Worm (Caenorhabditis elegans): ENCODE results near the gene C08F1.11.

Gene C08F1.11

DNA sequence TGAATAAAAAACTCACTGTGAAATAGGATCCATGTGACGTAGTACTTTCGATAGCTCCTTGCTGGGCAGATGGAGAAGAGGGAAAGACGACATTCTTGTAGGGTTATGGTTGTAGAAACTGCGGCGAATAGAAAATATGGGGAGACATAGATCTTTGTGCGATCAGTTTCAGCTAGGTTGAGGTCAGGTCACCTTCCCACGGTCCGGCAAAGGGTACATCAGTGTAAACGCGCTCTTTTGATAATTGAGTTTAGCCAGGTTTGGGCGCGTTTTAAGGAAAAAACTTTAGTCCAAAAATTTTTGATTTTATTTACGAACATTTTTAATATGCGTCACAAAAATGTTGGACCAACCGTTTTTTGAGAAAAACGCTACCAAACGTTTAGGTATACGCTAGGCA is 28.6 kb downstream of the C08F1.11 start, which contains the start of gene F36H5.17:
Gene F36H5.17, minus strand, starts transcription at position 101 of the 400 bp plus-strand sequence.
- TF ChIP-seq snpc-4 (tag; optimal IDR thresholded peaks at IDR 0.05) (no peak), nhr-23 (tag; optimal IDR thresholded peaks at IDR 0.05) (no peak), ceh-16 (tag; optimal IDR thresholded peaks at IDR 0.05) (no peak), mab-5 (tag; optimal IDR thresholded peaks at IDR 0.05) (no peak), elt-1 (tag; optimal IDR thresholded peaks at IDR 0.05) (no peak), elt-3 (tag; optimal IDR thresholded peaks at IDR 0.05) (no peak), Y55F3AM.14 (GFP tag; optimal IDR thresholded peaks at IDR 0.05) (no peak), lsy-2 (tag; optimal IDR thresholded peaks at IDR 0.05) (no peak), nhr-6 (tag; optimal IDR thresholded peaks at IDR 0.05) (no peak), C34F6.9 (tag; optimal IDR thresholded peaks at IDR 0.05) (no peak), ztf-1 (GFP tag; conservative IDR thresholded peaks at IDR 0.05) (no peak), peb-1 (tag; optimal IDR thresholded peaks at IDR 0.05) (no peak), skn-1 (tag; optimal IDR thresholded peaks at IDR 0.05) (no peak), nhr-21 (tag; optimal IDR thresholded peaks at IDR 0.05) (no peak), gmeb-1 (tag; optimal IDR thresholded peaks at IDR 0.05) (no peak), crh-2 (tag; optimal IDR thresholded peaks at IDR 0.05) (no peak), ztf-11 (tag; optimal IDR thresholded peaks at IDR 0.05) (no peak)

DNA sequence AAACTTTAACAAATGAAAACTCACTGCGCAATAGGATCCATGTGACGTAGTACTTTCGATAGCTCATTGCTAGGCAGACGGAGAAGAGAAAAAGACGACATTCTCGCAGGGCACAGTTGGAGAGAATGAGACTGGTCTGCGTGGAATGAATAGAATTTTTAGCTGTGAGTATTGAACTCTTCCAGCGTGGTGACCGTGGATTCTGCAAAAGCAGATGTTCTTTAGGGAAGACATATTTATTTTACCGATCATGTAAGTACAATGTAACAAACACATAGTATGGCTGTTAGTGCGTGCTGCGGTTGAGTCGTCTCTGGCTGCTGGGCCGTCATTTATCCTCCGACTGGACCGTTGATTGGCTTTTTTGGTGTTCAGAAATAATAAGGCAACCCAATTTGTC is 31.7 kb downstream of the C08F1.11 start, which contains the start of gene F36H5.9:
Gene F36H5.9, minus strand, starts transcription at position 101 of the 400 bp plus-strand sequence.
- no peak for TF ChIP-seq sem-4 (tag; optimal IDR thresholded peaks at IDR 0.05)
- no peak for TF ChIP-seq nhr-23 (tag; optimal IDR thresholded peaks at IDR 0.05)
- TF ChIP-seq unc-39 (tag; optimal IDR thresholded peaks at IDR 0.05), result no peak
- TF ChIP-seq nhr-77 (tag; optimal IDR thresholded peaks at IDR 0.05), result no peak
- no peak for TF ChIP-seq nhr-10 (tag; optimal IDR thresholded peaks at IDR 0.05)

DNA sequence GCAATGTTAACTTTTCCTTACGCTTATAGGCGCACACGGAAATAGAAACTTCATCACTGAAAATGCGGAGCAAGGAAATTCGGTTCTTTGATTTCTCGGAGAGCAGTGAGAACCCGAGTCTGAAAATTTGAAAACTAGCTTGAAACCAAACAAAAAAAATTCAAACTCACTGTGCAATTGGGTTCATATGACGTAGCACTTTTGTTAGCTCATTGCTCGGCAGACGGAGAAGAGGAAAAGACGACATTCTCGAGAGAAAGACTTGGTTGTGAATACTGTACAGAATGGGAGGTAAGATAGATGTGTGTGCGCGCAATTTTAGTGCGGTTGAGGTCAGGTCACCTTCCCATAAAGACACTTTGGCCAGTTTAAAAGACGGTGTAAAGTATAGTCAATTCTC is 34.3 kb downstream of the C08F1.11 start, which contains the start of the genes F36H5.13 and F36H5.8:
Gene F36H5.13, minus strand, starts transcription at position 101 of the 400 bp plus-strand sequence.
Gene F36H5.8, minus strand, starts transcription at position 274 of the 400 bp plus-strand sequence.
- TF ChIP-seq nhr-11 (tag; optimal IDR thresholded peaks at IDR 0.05), result no peak
- TF ChIP-seq sem-4 (tag; optimal IDR thresholded peaks at IDR 0.05), result no peak
- TF ChIP-seq unc-62 (GFP tag; optimal IDR thresholded peaks at IDR 0.05), result no peak
- TF ChIP-seq lin-39 (tag; optimal IDR thresholded peaks at IDR 0.05), result no peak
- TF ChIP-seq ZK546.5 (tag; optimal IDR thresholded peaks at IDR 0.05), result no peak
- no peak for TF ChIP-seq nhr-77 (tag; optimal IDR thresholded peaks at IDR 0.05)
- TF ChIP-seq fos-1 (tag; optimal IDR thresholded peaks at IDR 0.05), result no peak
- no peak for TF ChIP-seq mdl-1 (tag; optimal IDR thresholded peaks at IDR 0.05)
- no peak for TF ChIP-seq blmp-1 (tag; optimal IDR thresholded peaks at IDR 0.05; ENCODE audit: insufficient read depth)
- no peak for TF ChIP-seq ztf-1 (GFP tag; conservative IDR thresholded peaks at IDR 0.05)
- no peak for TF ChIP-seq zag-1 (tag; optimal IDR thresholded peaks at IDR 0.05)
- no peak for TF ChIP-seq ztf-4 (tag; optimal IDR thresholded peaks at IDR 0.05)
- TF ChIP-seq nhr-129 (tag; optimal IDR thresholded peaks at IDR 0.05), result no peak
- no peak for TF ChIP-seq Y55F3AM.14 (GFP tag; optimal IDR thresholded peaks at IDR 0.05)
- no peak for TF ChIP-seq nhr-10 (tag; optimal IDR thresholded peaks at IDR 0.05)
- TF ChIP-seq nhr-23 (tag; optimal IDR thresholded peaks at IDR 0.05), result no peak

DNA sequence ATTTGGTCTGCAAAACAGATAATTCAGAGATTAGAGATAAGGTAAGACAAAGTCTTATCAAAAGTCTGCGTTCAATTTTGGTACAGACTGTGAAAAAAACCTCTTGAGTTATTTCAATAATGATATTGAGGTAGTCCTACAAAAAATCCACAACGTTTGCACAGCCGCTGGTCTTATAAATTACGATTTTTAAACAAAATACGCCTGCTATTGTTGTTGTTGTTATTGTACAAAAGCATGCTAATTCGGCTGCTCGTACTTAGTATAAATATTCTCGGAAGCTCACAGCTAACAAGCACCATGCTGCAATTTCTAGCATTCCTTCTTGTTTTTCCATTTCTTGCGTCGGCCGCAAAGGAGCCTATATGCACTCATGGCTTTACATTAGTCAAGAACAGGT is 40.5 kb downstream of the C08F1.11 start, which contains the start of gene clec-19:
Gene clec-19, plus strand, starts transcription at position 301 of the 400 bp plus-strand sequence.
- TF ChIP-seq mdl-1 (tag; optimal IDR thresholded peaks at IDR 0.05) (no peak), sma-3 (GFP tag; optimal IDR thresholded peaks at IDR 0.05) (no peak)

DNA sequence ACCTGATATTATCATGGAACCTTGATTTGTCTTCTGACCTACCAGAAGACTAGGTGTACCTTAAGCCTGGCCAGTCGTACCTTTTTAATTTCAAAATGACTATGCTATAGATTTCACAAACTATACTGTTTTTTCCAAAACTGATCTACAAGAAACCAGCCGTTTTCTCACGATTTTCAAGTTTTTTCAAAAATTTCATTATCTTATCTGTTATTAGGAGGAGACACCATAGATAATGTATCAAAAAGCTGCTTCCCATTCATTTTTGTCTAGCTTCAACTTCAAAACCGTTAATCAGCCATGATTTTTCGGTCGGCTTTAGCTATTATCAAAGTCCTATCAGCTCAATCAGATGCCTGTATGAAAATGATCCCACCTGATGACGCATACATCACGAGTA is 42.2 kb downstream of the C08F1.11 start, which contains the start of gene F36H5.12:
Gene F36H5.12, plus strand, starts transcription at position 301 of the 400 bp plus-strand sequence.
- TF ChIP-seq dmd-4 (tag; optimal IDR thresholded peaks at IDR 0.05), result no peak
- TF ChIP-seq C34F6.9 (tag; optimal IDR thresholded peaks at IDR 0.05), result no peak
- TF ChIP-seq lin-39 (tag; optimal IDR thresholded peaks at IDR 0.05), result no peak
- TF ChIP-seq alr-1 (tag; optimal IDR thresholded peaks at IDR 0.05), result no peak
- no peak for TF ChIP-seq nhr-12 (tag; optimal IDR thresholded peaks at IDR 0.05)
- no peak for TF ChIP-seq R02D3.7 (tag; optimal IDR thresholded peaks at IDR 0.05)
- TF ChIP-seq ama-1 (optimal IDR thresholded peaks at IDR 0.05), result no peak

Data from whole organism, L2 larva.